Worm (Caenorhabditis elegans) whole organism, L1 larva: ENCODE results near the gene T01C8.2.

Experiments used
- ama-1 ChIP-seq: fragments of 150-350 bp; optimal IDR thresholded peaks from 2 replicates; lab custom pipeline; 2014
- jun-1 ChIP-seq: fragments of 150-350 bp; optimal IDR thresholded peaks from 2 replicates; lab custom pipeline; 2014; ENCODE audit warnings: missing biosample characterization, missing genetic modification reagents, missing genetic modification characterization
- lin-13 ChIP-seq: fragments of 150-350 bp; optimal IDR thresholded peaks from 2 replicates; lab custom pipeline; 2014; ENCODE audit warnings: missing biosample characterization, missing genetic modification reagents, missing genetic modification characterization
- lin-15B ChIP-seq: fragments of 150-350 bp; sonication (generic microtip); optimal IDR thresholded peaks from 3 replicates; lab custom pipeline; 2014; ENCODE audit warnings: missing biosample characterization, missing genetic modification characterization
- sup-37 ChIP-seq: fragments of 200-800 bp; sonication (Bioruptor generic); optimal IDR thresholded peaks from 2 replicates; lab custom pipeline; 2018; ENCODE audit warnings: mild to moderate bottlenecking, missing genetic modification characterization, missing compliant biosample characterization
- unc-30 ChIP-seq: sonication (generic microtip); optimal IDR thresholded peaks from 2 replicates; lab custom pipeline; 2017; ENCODE audit warnings: missing biosample characterization, missing genetic modification characterization

DNA sequence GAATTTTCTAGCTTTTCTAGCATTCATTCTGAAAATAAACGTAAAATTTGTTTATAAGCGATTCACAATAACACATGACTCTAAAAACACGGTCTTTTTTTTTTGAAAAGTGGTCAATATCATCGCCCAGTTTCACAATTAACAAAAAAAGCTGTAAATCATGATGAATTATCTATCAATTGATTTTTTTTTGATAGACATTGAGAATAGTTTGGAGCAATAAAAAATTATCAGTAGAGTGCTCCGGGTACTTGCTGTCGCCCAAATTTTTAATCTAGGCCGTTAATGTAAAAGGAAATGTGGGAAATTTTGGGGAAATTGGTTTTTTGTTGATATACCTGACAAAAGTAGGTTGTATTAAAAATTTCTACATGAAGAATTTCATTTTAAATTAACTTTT is 12.8 kb upstream of the T01C8.2 start:
- TF ChIP-seq lin-13 (GFP tag; lab: Kevin White, UChicago) = no peak
- no peak for TF ChIP-seq lin-15B (tag; lab: Kevin White, UChicago)
- no peak for TF ChIP-seq sup-37
- TF ChIP-seq ama-1 (lab: Kevin White, UChicago) = no peak
- TF ChIP-seq unc-30 (tag; lab: Kevin White, UChicago) = no peak
- TF ChIP-seq jun-1 (tag; lab: Kevin White, UChicago) = no peak
